Worm (Caenorhabditis elegans): ENCODE measurements around the gene C46F11.6.

The C46F11.6 gene

ce11 chrIII:3650266-3650665 lies 20.0 kb downstream of the C46F11.6 start (continued):
- TF ChIP-seq php-3 (GFP tag; IDR thresholded peaks at IDR 0.05) (peak; percentile 77), ama-1 (optimal IDR thresholded peaks at IDR 0.05) (no peak), cey-2 (tag; optimal IDR thresholded peaks at IDR 0.05; ENCODE audit: borderline replicate concordance, insufficient read depth) (no peak), nhr-77 (tag; optimal IDR thresholded peaks at IDR 0.05) (peak; percentile 35), hmg-1.1 (GFP tag; IDR thresholded peaks at IDR 0.05) (no peak), nhr-237 (tag; optimal IDR thresholded peaks at IDR 0.05) (no peak), ceh-44 (GFP tag; IDR thresholded peaks at IDR 0.05) (no peak), lin-13 (GFP tag; optimal IDR thresholded peaks at IDR 0.05) (no peak), set-16 (GFP tag; IDR thresholded peaks at IDR 0.05) (no peak), egl-43 (GFP tag; IDR thresholded peaks at IDR 0.05) (no peak), ceh-82 (tag; optimal IDR thresholded peaks at IDR 0.05) (no peak), arid-1 (GFP tag; conservative IDR thresholded peaks at IDR 0.05) (no peak), attf-4 (tag; optimal IDR thresholded peaks at IDR 0.05) (no peak), mdt-29 (GFP tag; IDR thresholded peaks at IDR 0.05) (no peak), lin-29 (GFP tag; IDR thresholded peaks at IDR 0.05) (no peak), Y105C5A.15 (GFP tag; IDR thresholded peaks at IDR 0.05) (no peak), snpc-4 (tag; optimal IDR thresholded peaks at IDR 0.05) (no peak), Y75B8A.6 (GFP tag; IDR thresholded peaks at IDR 0.05) (no peak), daf-19 (GFP tag; conservative IDR thresholded peaks at IDR 0.05) (no peak), ZK337.2 (GFP tag; IDR thresholded peaks at IDR 0.05) (no peak), nhr-111 (GFP tag; optimal IDR thresholded peaks at IDR 0.05) (no peak), tra-1 (GFP tag; IDR thresholded peaks at IDR 0.05) (no peak), madf-5 (GFP tag; IDR thresholded peaks at IDR 0.05) (no peak), nhr-48 (tag; optimal IDR thresholded peaks at IDR 0.05) (no peak), nhr-102 (tag; optimal IDR thresholded peaks at IDR 0.05) (no peak), hlh-11 (tag; optimal IDR thresholded peaks at IDR 0.05) (peak; percentile 24), zfp-2 (tag; optimal IDR thresholded peaks at IDR 0.05) (no peak), mxl-3 (GFP tag; optimal IDR thresholded peaks at IDR 0.05) (no peak), nhr-25 (tag; optimal IDR thresholded peaks at IDR 0.05; ENCODE audit: borderline replicate concordance, insufficient read depth) (no peak), dmd-6 (GFP tag; IDR thresholded peaks at IDR 0.05) (no peak; the same call in 1 of the 2 replicates), tag-97 (GFP tag; IDR thresholded peaks at IDR 0.05) (no peak), lim-7 (GFP tag; IDR thresholded peaks at IDR 0.05) (no peak), ceh-20 (GFP tag; IDR thresholded peaks at IDR 0.05) (no peak), unc-39 (tag; optimal IDR thresholded peaks at IDR 0.05) (no peak), saeg-2 (GFP tag; IDR thresholded peaks at IDR 0.05) (no peak), madf-9 (GFP tag; conservative IDR thresholded peaks at IDR 0.05) (no peak), ceh-28 (tag; optimal IDR thresholded peaks at IDR 0.05) (no peak), duxl-1 (tag; optimal IDR thresholded peaks at IDR 0.05; ENCODE audit: poor library complexity) (no peak), aly-2 (tag; optimal IDR thresholded peaks at IDR 0.05) (no peak), mep-1 (tag; optimal IDR thresholded peaks at IDR 0.05) (peak; percentile 45), dmd-9 (GFP tag; IDR thresholded peaks at IDR 0.05) (no peak), dpl-1 (GFP tag; optimal IDR thresholded peaks at IDR 0.05) (no peak), ceh-32 (tag; optimal IDR thresholded peaks at IDR 0.05; ENCODE audit: poor library complexity) (no peak), nhr-10 (tag; optimal IDR thresholded peaks at IDR 0.05) (no peak), dmd-8 (GFP tag; IDR thresholded peaks at IDR 0.05) (no peak), F26F4.8 (GFP tag; conservative IDR thresholded peaks at IDR 0.05) (no peak), Y5F2A.4 (GFP tag; optimal IDR thresholded peaks at IDR 0.05) (no peak), ctbp-1 (GFP tag; IDR thresholded peaks at IDR 0.05) (no peak), daf-8 (GFP tag; IDR thresholded peaks at IDR 0.05) (no peak), F37D6.2 (tag; optimal IDR thresholded peaks at IDR 0.05) (no peak), ceh-62 (tag; optimal IDR thresholded peaks at IDR 0.05) (no peak), gei-8 (GFP tag; optimal IDR thresholded peaks at IDR 0.05) (no peak), nhr-28 (tag; optimal IDR thresholded peaks at IDR 0.05) (peak; percentile 73)

Measured in whole organism, L4 larva.